Worm (Caenorhabditis elegans) whole organism, late embryonic: ENCODE data around the gene mrps-17.

Source experiments
- pqm-1 ChIP-seq: sonication (generic microtip); optimal IDR thresholded peaks from 2 replicates; lab custom pipeline; 2016; ENCODE audit warnings: missing genetic modification characterization, missing compliant biosample characterization
- tbx-2 ChIP-seq: sonication (generic microtip); optimal IDR thresholded peaks from 2 replicates; lab custom pipeline; 2016; ENCODE audit warnings: missing genetic modification characterization, missing compliant biosample characterization
- unc-42 ChIP-seq: sonication (generic microtip); optimal IDR thresholded peaks from 2 replicates; lab custom pipeline; 2016; ENCODE audit warnings: missing genotype, missing genetic modification characterization, missing compliant biosample characterization

DNA sequence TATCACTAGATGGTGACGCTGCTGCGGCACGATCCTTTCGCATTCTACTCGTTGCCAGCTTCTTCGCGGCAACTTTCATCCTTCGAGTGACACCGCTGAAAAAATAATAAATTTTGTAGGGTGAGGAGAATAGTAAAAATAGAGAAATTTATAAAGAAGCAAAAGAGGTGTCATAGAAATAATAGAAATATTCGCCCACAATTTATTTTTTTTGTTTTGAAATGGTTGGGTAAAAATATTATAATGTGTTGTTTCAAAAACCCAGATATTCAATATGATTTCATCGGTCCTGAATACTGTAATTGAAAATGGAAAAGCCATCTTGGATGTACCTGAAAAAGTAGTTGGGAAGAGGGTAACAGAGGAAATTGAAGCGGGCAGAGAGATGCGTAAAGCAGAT, 20.7 kb upstream of the mrps-17 start, which contains the start of gene set-1:
- no peak for TF ChIP-seq unc-42 (tag; lab: Kevin White, UChicago)
- no peak for TF ChIP-seq tbx-2
- no peak for TF ChIP-seq pqm-1
